Fruit fly (Drosophila melanogaster) Kc167 (cell line): ENCODE measurements around the gene Pp2A-29B.

Source experiments
- Myc ChIP-seq: fragments of >200 bp; optimal IDR thresholded peaks from 2 replicates; lab custom pipeline; 2017; ENCODE audit warnings: missing external identifiers
- h ChIP-seq: fragments of >200 bp; optimal IDR thresholded peaks from 3 replicates; lab custom pipeline; 2018; ENCODE audit warnings: missing external identifiers
- insv ChIP-seq: fragments of >200 bp; optimal IDR thresholded peaks from 3 replicates; lab custom pipeline; 2018; ENCODE audit warnings: missing external identifiers
- psq ChIP-seq: fragments of >200 bp; optimal IDR thresholded peaks from 2 replicates; lab custom pipeline; 2017; ENCODE audit warnings: missing external identifiers
- ttk ChIP-seq: sonication (Bioruptor generic); optimal IDR thresholded peaks from 2 replicates; lab custom pipeline; 2017; ENCODE audit warnings: missing external identifiers

DNA sequence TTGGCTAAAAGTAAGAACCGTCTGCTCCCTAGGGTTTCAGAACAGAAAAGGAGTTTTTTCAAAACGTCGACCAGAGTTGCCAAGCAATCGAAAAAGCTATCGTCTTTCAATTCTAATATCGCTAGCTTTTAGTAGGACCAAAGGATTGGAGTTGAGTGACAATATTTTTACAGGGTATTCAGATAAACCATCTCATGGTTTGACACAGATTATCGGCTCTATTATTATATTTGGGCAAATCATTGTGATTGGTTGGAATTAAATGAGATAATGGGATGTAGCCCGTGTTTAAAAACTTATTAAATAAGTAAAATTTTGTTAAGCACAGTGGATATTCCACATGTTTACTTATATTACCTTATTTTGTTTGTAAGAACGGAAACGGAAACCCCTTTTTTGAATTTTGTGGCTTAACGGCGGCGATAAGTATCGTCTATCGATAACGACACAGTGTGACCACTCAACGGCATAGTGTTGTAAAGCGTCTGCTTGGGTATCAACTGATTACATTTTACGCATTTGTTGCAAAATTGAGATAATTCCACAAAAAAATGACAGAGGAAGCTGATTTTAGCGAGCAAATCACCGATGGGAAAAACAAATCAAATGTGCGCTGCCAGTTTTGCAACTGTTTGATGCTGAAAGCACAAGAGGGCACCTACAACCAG lies 45.8 kb upstream of the Pp2A-29B start, which contains the start of the genes mtsh and strat:
- TF ChIP-seq Myc (lab: Kevin White, UChicago) (no peak), ttk (lab: Kevin White, UChicago) (no peak), psq (lab: Kevin White, UChicago) (no peak), h (lab: Kevin White, UChicago) (no peak), insv (no peak)
